Worm (Caenorhabditis elegans) whole organism, young adult: Measurements from ENCODE around the gene cyp-32B1.

Experiments
- B0261.1 ChIP-seq: sonication (generic microtip); optimal IDR thresholded peaks from 2 replicates; lab custom pipeline; 2016; ENCODE audit warnings: mild to moderate bottlenecking, missing genetic modification characterization, moderate library complexity, missing compliant biosample characterization
- T26A5.8 ChIP-seq: sonication (generic microtip); optimal IDR thresholded peaks from 2 replicates; lab custom pipeline; 2016; ENCODE audit warnings: missing genetic modification characterization, missing compliant biosample characterization
- ZK185.1 ChIP-seq: sonication (generic microtip); optimal IDR thresholded peaks from 2 replicates; lab custom pipeline; 2016; ENCODE audit warnings: mild to moderate bottlenecking, missing genetic modification characterization, missing compliant biosample characterization; ENCODE audit not compliant: poor library complexity, severe bottlenecking
- attf-6 ChIP-seq: fragments of 200-800 bp; sonication (Bioruptor generic); IDR thresholded peaks from 2 replicates; pipeline ENCODE4 v1.3.6; 2022; ENCODE audit warnings: missing genetic modification reagents, missing genetic modification characterization, missing compliant biosample characterization
- chd-7 ChIP-seq: sonication (generic microtip); optimal IDR thresholded peaks from 2 replicates; lab custom pipeline; 2016; ENCODE audit warnings: mild to moderate bottlenecking, missing genetic modification characterization, moderate library complexity, missing compliant biosample characterization
- egrh-3 ChIP-seq: fragments of 200-800 bp; sonication (Bioruptor generic); IDR thresholded peaks from 2 replicates; pipeline ENCODE4 v1.3.6; 2022; ENCODE audit warnings: missing genetic modification reagents, missing genetic modification characterization, missing compliant biosample characterization
- lin-35 ChIP-seq, 3 experiments: fragments of 150-350 bp in 2 of 3; sonication (generic microtip) in 1 of 3; optimal IDR thresholded peaks; 2 replicates each; lab custom pipeline; 2014 to 2018; ENCODE audit warnings: missing biosample characterization in 3 of 3, missing genetic modification characterization in 3 of 3, missing genetic modification reagents in 3 of 3
- mcd-1 ChIP-seq: fragments of 200-800 bp; sonication (Bioruptor generic); IDR thresholded peaks from 2 replicates; pipeline ENCODE4 v1.3.6; 2022; ENCODE audit warnings: missing genetic modification reagents, missing genetic modification characterization, missing compliant biosample characterization
- nhr-90 ChIP-seq: sonication (generic microtip); optimal IDR thresholded peaks from 2 replicates; lab custom pipeline; 2016; ENCODE audit warnings: missing genotype, mild to moderate bottlenecking, missing genetic modification characterization, missing compliant biosample characterization
- rec-8 ChIP-seq, 2 experiments: sonication (generic microtip); optimal IDR thresholded peaks; 2 replicates each; lab custom pipeline; 2016; ENCODE audit warnings: mild to moderate bottlenecking in 2 of 2, missing genetic modification characterization in 2 of 2, missing genetic modification reagents in 2 of 2, missing genotype in 2 of 2, missing biosample characterization in 1 of 2, missing compliant biosample characterization in 1 of 2, moderate library complexity in 1 of 2
- unc-62 ChIP-seq: fragments of 150-350 bp; optimal IDR thresholded peaks from 2 replicates; lab custom pipeline; 2014; ENCODE audit warnings: missing biosample characterization, missing genetic modification reagents, missing genetic modification characterization

ce11 chrV:2221764-2222163, 20.5 kb upstream of the cyp-32B1 start, which contains the start of gene nhr-128:
- TF ChIP-seq mcd-1 (GFP tag; lab: Robert Waterston, UW) (no peak), T26A5.8 (tag; lab: Kevin White, UChicago) (no peak), rec-8 (tag; optimal IDR thresholded peaks at IDR 0.05; lab: Kevin White, UChicago) (no peak), egrh-3 (GFP tag; lab: Robert Waterston, UW) (no peak), lin-35 (GFP tag; optimal IDR thresholded peaks at IDR 0.05; lab: Kevin White, UChicago) (no peak), unc-62 (GFP tag; lab: Kevin White, UChicago) (no peak), B0261.1 (no peak), attf-6 (GFP tag; lab: Robert Waterston, UW) (no peak), ZK185.1 (tag; lab: Kevin White, UChicago) (no peak), chd-7 (tag; lab: Kevin White, UChicago) (no peak), nhr-90 (tag; lab: Kevin White, UChicago) (no peak)
